Fruit fly (Drosophila melanogaster) whole organism, adult: Measurements from ENCODE around the gene CG10195.

Experiments
- CG12768 ChIP-seq: fragments of 200-800 bp; sonication (Bioruptor generic); optimal IDR thresholded peaks from 2 replicates; lab custom pipeline; 2017; ENCODE audit warnings: missing biosample characterization, missing genetic modification characterization, mild to moderate bottlenecking, moderate library complexity, missing genetic modification reagents
- CG33017 ChIP-seq: fragments of 200-800 bp; sonication (Bioruptor generic); optimal IDR thresholded peaks from 2 replicates; lab custom pipeline; 2018; ENCODE audit warnings: missing biosample characterization, mild to moderate bottlenecking, missing genetic modification characterization, moderate library complexity
- CG7045 ChIP-seq: fragments of 200-800 bp; sonication (Bioruptor generic); optimal IDR thresholded peaks from 2 replicates; lab custom pipeline; 2017; ENCODE audit warnings: missing biosample characterization, mild to moderate bottlenecking, missing genetic modification characterization
- CG7101 ChIP-seq: fragments of 200-800 bp; sonication (Bioruptor generic); optimal IDR thresholded peaks from 2 replicates; lab custom pipeline; 2018; ENCODE audit warnings: missing biosample characterization, mild to moderate bottlenecking, missing genetic modification characterization, moderate library complexity
- Crg-1 ChIP-seq: fragments of 200-800 bp; sonication (Bioruptor generic); optimal IDR thresholded peaks from 2 replicates; lab custom pipeline; 2016; ENCODE audit warnings: missing biosample characterization, missing genetic modification characterization
- Mnt ChIP-seq: fragments of 200-800 bp; sonication (Bioruptor generic); optimal IDR thresholded peaks from 2 replicates; lab custom pipeline; 2016; ENCODE audit warnings: missing biosample characterization, mild to moderate bottlenecking, missing genetic modification characterization
- cic ChIP-seq: fragments of 200-800 bp; sonication (Bioruptor generic); optimal IDR thresholded peaks from 2 replicates; lab custom pipeline; 2017; ENCODE audit warnings: missing biosample characterization, mild to moderate bottlenecking, missing genetic modification characterization, moderate library complexity
- cnc ChIP-seq, 2 experiments: fragments of >200 bp; optimal IDR thresholded peaks; 2 replicates each; lab custom pipeline; 2017
- kay ChIP-seq: fragments of 200-800 bp; sonication (Bioruptor generic); peaks from one replicate; lab custom pipeline; 2016; ENCODE audit warnings: missing biosample characterization, missing genetic modification characterization, borderline replicate concordance
- ovo ChIP-seq: fragments of 200-800 bp; sonication (Bioruptor generic); optimal IDR thresholded peaks from 2 replicates; lab custom pipeline; 2016; ENCODE audit warnings: missing biosample characterization, missing genetic modification characterization
- pad ChIP-seq: fragments of 200-800 bp; sonication (Bioruptor generic); optimal IDR thresholded peaks from 3 replicates; lab custom pipeline; 2017; ENCODE audit warnings: missing biosample characterization, missing genetic modification characterization, mild to moderate bottlenecking, moderate library complexity, missing genetic modification reagents
- toe ChIP-seq: fragments of 200-800 bp; sonication (Bioruptor generic); optimal IDR thresholded peaks from 2 replicates; lab custom pipeline; 2016; ENCODE audit warnings: missing biosample characterization, missing genetic modification characterization

DNA sequence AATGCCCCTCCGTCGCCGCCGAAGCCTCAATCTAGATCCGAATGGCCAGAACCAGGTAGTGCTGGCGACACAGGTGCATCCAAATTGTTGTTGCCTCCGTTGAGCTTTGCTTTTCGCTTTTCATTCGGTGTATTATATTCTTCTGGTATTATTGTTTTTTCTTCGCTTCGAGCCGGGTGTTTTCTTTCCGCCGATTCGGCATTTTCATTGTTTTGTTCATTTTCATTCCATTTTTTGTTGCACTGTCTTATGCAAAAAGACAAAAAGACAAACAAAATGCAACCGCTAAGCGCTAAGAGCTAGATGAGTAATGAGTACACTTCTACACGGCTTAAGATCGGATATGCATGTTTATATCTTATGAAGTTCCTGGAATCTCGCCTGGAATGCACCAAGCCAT lies 12.2 kb downstream of the CG10195 start:
- TF ChIP-seq kay: no peak
- TF ChIP-seq CG7045 (GFP tag; lab: Kevin White, UChicago): no peak
- no peak for TF ChIP-seq CG7101 (tag; lab: Kevin White, UChicago)
- no peak for TF ChIP-seq CG12768
- no peak for TF ChIP-seq pad (GFP tag; lab: Kevin White, UChicago)
- no peak for TF ChIP-seq cic (GFP tag; lab: Kevin White, UChicago)
- no peak for TF ChIP-seq ovo (GFP tag; lab: Kevin White, UChicago)
- TF ChIP-seq Crg-1 (GFP tag; lab: Kevin White, UChicago): no peak
- no peak for TF ChIP-seq cnc (optimal IDR thresholded peaks at IDR 0.05; lab: Kevin White, UChicago)
- no peak for TF ChIP-seq Mnt (GFP tag; lab: Kevin White, UChicago)
- no peak for TF ChIP-seq CG33017 (tag; lab: Kevin White, UChicago)
- TF ChIP-seq toe: no peak
